Fruit fly (Drosophila melanogaster) whole organism, adult: ENCODE data around the gene CG43438.

ENCODE experiments used
- CG11617 ChIP-seq: fragments of 200-800 bp; sonication (Bioruptor generic); optimal IDR thresholded peaks from 2 replicates; lab custom pipeline; 2017; ENCODE audit warnings: mild to moderate bottlenecking, missing biosample characterization, missing genetic modification reagents, missing genetic modification characterization
- CG12768 ChIP-seq: fragments of 200-800 bp; sonication (Bioruptor generic); optimal IDR thresholded peaks from 2 replicates; lab custom pipeline; 2017; ENCODE audit warnings: missing biosample characterization, missing genetic modification characterization, mild to moderate bottlenecking, moderate library complexity, missing genetic modification reagents
- CG33017 ChIP-seq: fragments of 200-800 bp; sonication (Bioruptor generic); optimal IDR thresholded peaks from 2 replicates; lab custom pipeline; 2018; ENCODE audit warnings: missing biosample characterization, mild to moderate bottlenecking, missing genetic modification characterization, moderate library complexity
- CG7101 ChIP-seq: fragments of 200-800 bp; sonication (Bioruptor generic); optimal IDR thresholded peaks from 2 replicates; lab custom pipeline; 2018; ENCODE audit warnings: missing biosample characterization, mild to moderate bottlenecking, missing genetic modification characterization, moderate library complexity
- Crg-1 ChIP-seq: fragments of 200-800 bp; sonication (Bioruptor generic); optimal IDR thresholded peaks from 2 replicates; lab custom pipeline; 2016; ENCODE audit warnings: missing biosample characterization, missing genetic modification characterization
- bab1 ChIP-seq: fragments of 200-800 bp; sonication (Bioruptor generic); optimal IDR thresholded peaks from 3 replicates; lab custom pipeline; 2019; ENCODE audit warnings: missing biosample characterization, mild to moderate bottlenecking, missing genetic modification characterization, moderate library complexity
- cic ChIP-seq: fragments of 200-800 bp; sonication (Bioruptor generic); optimal IDR thresholded peaks from 2 replicates; lab custom pipeline; 2017; ENCODE audit warnings: missing biosample characterization, mild to moderate bottlenecking, missing genetic modification characterization, moderate library complexity
- toe ChIP-seq: fragments of 200-800 bp; sonication (Bioruptor generic); optimal IDR thresholded peaks from 2 replicates; lab custom pipeline; 2016; ENCODE audit warnings: missing biosample characterization, missing genetic modification characterization

- TF ChIP-seq CG11617 (no peak), CG7101 (tag; lab: Kevin White, UChicago) (no peak), CG33017 (no peak), toe (GFP tag; lab: Kevin White, UChicago) (no peak), cic (GFP tag; lab: Kevin White, UChicago) (no peak), bab1 (GFP tag; lab: Kevin White, UChicago) (no peak), Crg-1 (GFP tag; lab: Kevin White, UChicago) (no peak), CG12768 (GFP tag; lab: Kevin White, UChicago) (no peak)
These were observed 47.4 kb upstream of the CG43438 start for dm6 chr2L:11488465-11489037.
